Worm (Caenorhabditis elegans) whole organism, mixed stage, embryonic: ENCODE data around the gene nhr-104.

Source experiments
- M03D4.4 ChIP-seq: sonication (generic microtip); optimal IDR thresholded peaks from 2 replicates; lab custom pipeline; 2017; ENCODE audit warnings: mild to moderate bottlenecking, missing genetic modification characterization, missing compliant biosample characterization
- bed-3 ChIP-seq: fragments of 200-800 bp; sonication (Bioruptor generic); optimal IDR thresholded peaks from 3 replicates; lab custom pipeline; 2018; ENCODE audit warnings: mild to moderate bottlenecking, missing genetic modification characterization, moderate library complexity, missing compliant biosample characterization
- blmp-1 ChIP-seq: fragments of 150-350 bp; optimal IDR thresholded peaks from 2 replicates; lab custom pipeline; 2014; ENCODE audit warnings: missing biosample characterization, missing genetic modification characterization
- ceh-39 ChIP-seq: fragments of 150-350 bp; optimal IDR thresholded peaks from 2 replicates; lab custom pipeline; 2014; ENCODE audit warnings: missing biosample characterization, missing genetic modification characterization
- ceh-43 ChIP-seq: fragments of 200-800 bp; sonication (Bioruptor generic); optimal IDR thresholded peaks from 2 replicates; lab custom pipeline; 2018; ENCODE audit warnings: mild to moderate bottlenecking, missing genetic modification characterization, moderate library complexity, missing compliant biosample characterization
- ceh-83 ChIP-seq: fragments of 200-800 bp; sonication (Bioruptor generic); optimal IDR thresholded peaks from 2 replicates; lab custom pipeline; 2018; ENCODE audit warnings: mild to moderate bottlenecking, missing genetic modification characterization, missing compliant biosample characterization
- ces-1 ChIP-seq: fragments of 150-350 bp; optimal IDR thresholded peaks from 2 replicates; lab custom pipeline; 2014; ENCODE audit warnings: missing biosample characterization, missing genetic modification reagents, missing genetic modification characterization
- cnd-1 ChIP-seq: fragments of 200-800 bp; sonication (Bioruptor generic); optimal IDR thresholded peaks from 2 replicates; lab custom pipeline; 2018; ENCODE audit warnings: mild to moderate bottlenecking, missing genetic modification characterization, missing compliant biosample characterization
- drap-1 ChIP-seq: fragments of 200-800 bp; sonication (Bioruptor generic); optimal IDR thresholded peaks from 3 replicates; lab custom pipeline; 2018; ENCODE audit warnings: mild to moderate bottlenecking, missing genetic modification characterization, missing compliant biosample characterization
- elt-1 ChIP-seq: sonication (generic microtip); optimal IDR thresholded peaks from 2 replicates; lab custom pipeline; 2017; ENCODE audit warnings: missing genetic modification characterization, mild to moderate bottlenecking, missing compliant biosample characterization, antibody characterized with exemption, moderate library complexity, borderline replicate concordance; ENCODE audit not compliant: insufficient read depth
- elt-3 ChIP-seq: fragments of 150-350 bp; optimal IDR thresholded peaks from 2 replicates; lab custom pipeline; 2014; ENCODE audit warnings: missing biosample characterization, missing genetic modification characterization
- flh-1 ChIP-seq: fragments of 200-800 bp; sonication (Bioruptor generic); optimal IDR thresholded peaks from 2 replicates; lab custom pipeline; 2018; ENCODE audit warnings: mild to moderate bottlenecking, missing genetic modification characterization, moderate library complexity, missing compliant biosample characterization
- ham-2 ChIP-seq: fragments of 200-800 bp; sonication (Bioruptor generic); optimal IDR thresholded peaks from 2 replicates; lab custom pipeline; 2018; ENCODE audit warnings: mild to moderate bottlenecking, missing genetic modification characterization, missing compliant biosample characterization
- hlh-1 ChIP-seq: fragments of 150-350 bp; optimal IDR thresholded peaks from 2 replicates; lab custom pipeline; 2014; ENCODE audit warnings: missing biosample characterization, missing genetic modification reagents, missing genetic modification characterization
- lin-13 ChIP-seq: fragments of 150-350 bp; optimal IDR thresholded peaks from 2 replicates; lab custom pipeline; 2014; ENCODE audit warnings: missing biosample characterization, missing genetic modification characterization
- lin-32 ChIP-seq: fragments of 200-800 bp; sonication (Bioruptor generic); optimal IDR thresholded peaks from 2 replicates; lab custom pipeline; 2018; ENCODE audit warnings: mild to moderate bottlenecking, missing genetic modification characterization, missing compliant biosample characterization
- lsy-2 ChIP-seq: fragments of 150-350 bp; optimal IDR thresholded peaks from 2 replicates; lab custom pipeline; 2014; ENCODE audit warnings: missing biosample characterization, missing genetic modification characterization
- mab-5 ChIP-seq: fragments of 150-350 bp; optimal IDR thresholded peaks from 2 replicates; lab custom pipeline; 2014; ENCODE audit warnings: missing biosample characterization, missing genetic modification characterization
- mep-1 ChIP-seq: fragments of 150-350 bp; optimal IDR thresholded peaks from 2 replicates; lab custom pipeline; 2017; ENCODE audit warnings: missing biosample characterization, missing genetic modification reagents, missing genetic modification characterization, inconsistent platforms
- mls-2 ChIP-seq: sonication (generic microtip); optimal IDR thresholded peaks from 2 replicates; lab custom pipeline; 2016; ENCODE audit warnings: mild to moderate bottlenecking, missing genetic modification characterization, moderate library complexity, missing compliant biosample characterization
- nhr-12 ChIP-seq: fragments of 150-350 bp; optimal IDR thresholded peaks from 2 replicates; lab custom pipeline; 2014; ENCODE audit warnings: missing biosample characterization, missing genetic modification characterization
- nhr-2 ChIP-seq: fragments of 150-350 bp; optimal IDR thresholded peaks from 2 replicates; lab custom pipeline; 2014; ENCODE audit warnings: missing biosample characterization, missing genetic modification characterization
- nhr-237 ChIP-seq: fragments of 150-350 bp; optimal IDR thresholded peaks from 2 replicates; lab custom pipeline; 2014; ENCODE audit warnings: missing biosample characterization, missing genetic modification characterization
- nhr-28 ChIP-seq: fragments of 150-350 bp; optimal IDR thresholded peaks from 2 replicates; lab custom pipeline; 2014; ENCODE audit warnings: missing biosample characterization, missing genetic modification characterization
- nhr-76 ChIP-seq: sonication (generic microtip); optimal IDR thresholded peaks from 2 replicates; lab custom pipeline; 2017; ENCODE audit warnings: missing biosample characterization, missing genetic modification characterization
- pha-4 ChIP-seq: fragments of 150-350 bp; optimal IDR thresholded peaks from 2 replicates; lab custom pipeline; 2018; ENCODE audit warnings: missing biosample characterization, missing genetic modification reagents, missing genetic modification characterization
- sem-2 ChIP-seq: fragments of 200-800 bp; sonication (Bioruptor generic); optimal IDR thresholded peaks from 2 replicates; lab custom pipeline; 2018; ENCODE audit warnings: mild to moderate bottlenecking, missing genetic modification characterization, missing compliant biosample characterization
- snpc-4 ChIP-seq: fragments of 150-350 bp; optimal IDR thresholded peaks from 2 replicates; lab custom pipeline; 2014; ENCODE audit warnings: missing biosample characterization, missing genetic modification characterization
- sptf-1 ChIP-seq: sonication (generic microtip); optimal IDR thresholded peaks from 2 replicates; lab custom pipeline; 2017; ENCODE audit warnings: mild to moderate bottlenecking, missing genetic modification characterization, moderate library complexity, missing compliant biosample characterization
- tbx-8 ChIP-seq: fragments of 200-800 bp; sonication (Bioruptor generic); optimal IDR thresholded peaks from 2 replicates; lab custom pipeline; 2018; ENCODE audit warnings: mild to moderate bottlenecking, missing genetic modification characterization, moderate library complexity, missing compliant biosample characterization
- unc-120 ChIP-seq: sonication (generic microtip); optimal IDR thresholded peaks from 2 replicates; lab custom pipeline; 2017; ENCODE audit warnings: missing genetic modification characterization, missing compliant biosample characterization; ENCODE audit not compliant: poor library complexity, severe bottlenecking
- unc-39 ChIP-seq: fragments of 150-350 bp; optimal IDR thresholded peaks from 2 replicates; lab custom pipeline; 2014; ENCODE audit warnings: missing biosample characterization, missing genetic modification characterization
- unc-62 ChIP-seq: fragments of 150-350 bp; optimal IDR thresholded peaks from 2 replicates; lab custom pipeline; 2014; ENCODE audit warnings: missing biosample characterization, missing genetic modification reagents, missing genetic modification characterization
- zip-8 ChIP-seq: fragments of 150-350 bp; optimal IDR thresholded peaks from 2 replicates; lab custom pipeline; 2014; ENCODE audit warnings: missing biosample characterization, missing genetic modification characterization
- ztf-11 ChIP-seq: fragments of 150-350 bp; optimal IDR thresholded peaks from 2 replicates; lab custom pipeline; 2014; ENCODE audit warnings: missing biosample characterization, missing genetic modification characterization

The nhr-104 gene

ce11 chrIV:4749728-4750278 lies 38.7 kb downstream of the nhr-104 start, which contains the start of the genes rpl-20 and Y17G9B.5:
rpl-20 (minus strand) TSS chrIV:4749778.
Y17G9B.5 (plus strand) TSS chrIV:4750240.
- TF ChIP-seq nhr-28 (tag; lab: Kevin White, UChicago): peak; percentile 86
- TF ChIP-seq mls-2 (tag; lab: Kevin White, UChicago): peak; percentile 91
- peak; percentile 84 for TF ChIP-seq ztf-11 (tag; lab: Kevin White, UChicago)
- peak; percentile 67 for TF ChIP-seq elt-1 (tag; lab: Kevin White, UChicago)
- peak; percentile 86 for TF ChIP-seq unc-120 (tag; lab: Kevin White, UChicago)
- peak; percentile 89 for TF ChIP-seq mab-5 (tag; lab: Kevin White, UChicago)
- TF ChIP-seq drap-1 (GFP tag; lab: Kevin White, UChicago): peak; percentile 93
- TF ChIP-seq ceh-39: peak; percentile 100
- peak; percentile 88 for TF ChIP-seq ceh-43
- TF ChIP-seq pha-4: peak; percentile 100
- peak; percentile 100 for TF ChIP-seq lsy-2
- peak; percentile 100 for TF ChIP-seq lin-13 (tag; lab: Kevin White, UChicago)
- TF ChIP-seq ceh-83 (GFP tag; lab: Kevin White, UChicago): peak; percentile 87
- TF ChIP-seq snpc-4 (tag; lab: Kevin White, UChicago): no peak
- peak; percentile 89 for TF ChIP-seq tbx-8
- peak; percentile 66 for TF ChIP-seq bed-3
- TF ChIP-seq cnd-1 (tag; lab: Kevin White, UChicago): peak; percentile 95
- peak; percentile 100 for TF ChIP-seq mep-1 (tag; lab: Kevin White, UChicago)
- peak; percentile 88 for TF ChIP-seq elt-3
- TF ChIP-seq nhr-12 (tag; lab: Kevin White, UChicago): no peak
- peak; percentile 87 for TF ChIP-seq unc-62
- no peak for TF ChIP-seq unc-39 (tag; lab: Kevin White, UChicago)
- TF ChIP-seq lin-32 (GFP tag; lab: Kevin White, UChicago): peak; percentile 78
- peak; percentile 33 for TF ChIP-seq blmp-1
- TF ChIP-seq nhr-76 (tag; lab: Kevin White, UChicago): peak; percentile 13
- TF ChIP-seq sem-2 (GFP tag; lab: Kevin White, UChicago): peak; percentile 54
- TF ChIP-seq nhr-237 (tag; lab: Kevin White, UChicago): peak; percentile 99
- TF ChIP-seq zip-8 (tag; lab: Kevin White, UChicago): no peak
- TF ChIP-seq sptf-1 (tag; lab: Kevin White, UChicago): peak; percentile 97
- peak; percentile 73 for TF ChIP-seq hlh-1 (tag; lab: Kevin White, UChicago)
- TF ChIP-seq flh-1 (GFP tag; lab: Kevin White, UChicago): no peak
- peak; percentile 96 for TF ChIP-seq ces-1 (GFP tag; lab: Kevin White, UChicago)
- peak; percentile 92 for TF ChIP-seq ham-2 (GFP tag; lab: Kevin White, UChicago)
- TF ChIP-seq nhr-2 (tag; lab: Kevin White, UChicago): peak; percentile 61
- TF ChIP-seq M03D4.4 (tag; lab: Kevin White, UChicago): peak; percentile 94

- no peak for TF ChIP-seq snpc-4 (tag; lab: Kevin White, UChicago)
- TF ChIP-seq nhr-237 (tag; lab: Kevin White, UChicago): no peak
- no peak for TF ChIP-seq drap-1 (GFP tag; lab: Kevin White, UChicago)
- no peak for TF ChIP-seq elt-1 (tag; lab: Kevin White, UChicago)
- no peak for TF ChIP-seq unc-62
- TF ChIP-seq tbx-8: no peak
- no peak for TF ChIP-seq bed-3
- TF ChIP-seq flh-1 (GFP tag; lab: Kevin White, UChicago): no peak
- no peak for TF ChIP-seq M03D4.4 (tag; lab: Kevin White, UChicago)
- no peak for TF ChIP-seq sem-2 (GFP tag; lab: Kevin White, UChicago)
- no peak for TF ChIP-seq ceh-83 (GFP tag; lab: Kevin White, UChicago)
- TF ChIP-seq nhr-28 (tag; lab: Kevin White, UChicago): no peak
- TF ChIP-seq ham-2 (GFP tag; lab: Kevin White, UChicago): no peak
- TF ChIP-seq nhr-12 (tag; lab: Kevin White, UChicago): no peak
- TF ChIP-seq elt-3: no peak
- no peak for TF ChIP-seq unc-39 (tag; lab: Kevin White, UChicago)
- TF ChIP-seq lin-32 (GFP tag; lab: Kevin White, UChicago): no peak
These were observed 39.3 kb downstream of the nhr-104 start for ce11 chrIV:4749155-4749554.
